Worm (Caenorhabditis elegans): ENCODE data around the gene cysl-2.

DNA sequence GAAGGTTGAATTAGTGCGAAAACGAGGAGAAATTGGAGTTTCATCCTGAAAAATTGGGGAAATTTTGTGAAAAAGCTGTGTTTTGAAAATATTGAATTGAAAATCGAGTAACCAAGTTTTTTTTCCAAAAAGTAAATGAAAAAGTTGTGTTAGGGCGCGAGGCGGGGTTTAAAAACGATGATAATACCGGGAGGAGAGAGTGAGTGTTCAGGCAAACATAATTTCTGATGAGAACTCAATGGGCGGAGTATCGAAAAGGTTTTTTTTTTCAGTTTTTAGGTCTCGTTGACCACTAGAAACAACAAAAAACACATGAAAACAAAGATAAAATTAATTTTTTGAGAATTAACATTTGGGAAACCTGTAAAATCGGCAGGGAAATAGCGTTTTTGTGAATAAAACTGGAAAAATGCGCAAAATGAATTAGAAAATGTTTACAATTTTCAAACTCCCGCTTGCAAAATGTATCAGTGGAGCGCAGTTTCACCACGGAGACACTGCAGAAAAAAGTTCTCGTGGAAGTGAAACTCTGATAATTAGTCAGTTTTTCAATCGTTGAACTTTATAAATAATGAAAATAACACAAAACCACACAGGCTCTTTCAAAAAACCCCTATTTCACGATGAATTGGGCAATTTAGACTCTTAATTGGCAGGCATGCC is 14.5 kb downstream of the cysl-2 start, which contains the start of gene C13B4.1:
- TF ChIP-seq him-1 (tag; optimal IDR thresholded peaks at IDR 0.05), result no peak
- no peak for TF ChIP-seq W03F9.2 (tag; optimal IDR thresholded peaks at IDR 0.05)
- TF ChIP-seq dao-5 (tag; optimal IDR thresholded peaks at IDR 0.05), result no peak
